Fruit fly (Drosophila melanogaster): ENCODE measurements around the gene Nipsnap.

Nipsnap gene

DNA sequence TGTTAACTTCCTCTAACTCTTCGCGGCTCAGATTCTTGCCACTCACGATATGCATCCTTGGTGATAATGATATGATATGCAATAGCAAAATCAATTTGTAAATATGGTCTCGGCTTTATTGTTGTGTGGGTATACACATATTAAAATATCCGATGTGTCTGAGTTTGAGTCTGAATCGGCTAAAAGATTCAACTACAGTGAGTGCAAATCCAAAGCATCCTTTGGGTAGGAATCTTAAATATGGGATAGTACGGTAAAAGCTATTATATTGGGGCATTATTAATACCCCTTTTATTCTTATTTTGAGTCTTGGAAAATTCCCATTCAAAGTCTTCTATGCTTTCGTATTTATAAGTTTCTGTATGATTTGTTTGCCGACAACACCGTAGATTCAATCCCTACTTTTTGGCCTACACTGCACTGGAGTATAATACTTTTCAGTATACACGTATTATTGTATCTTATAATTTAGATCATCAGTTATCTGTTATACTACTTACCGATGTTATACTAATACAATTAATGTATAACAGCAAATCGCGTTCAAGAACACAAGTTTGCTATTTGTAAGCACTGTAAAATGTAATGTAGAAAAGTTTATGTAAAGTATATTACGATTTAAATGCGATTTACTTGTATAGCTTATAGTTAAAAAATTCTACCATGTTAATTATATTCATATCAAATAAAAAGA is 10.5 kb downstream of the Nipsnap start, which contains the start of gene CG12395:
CG12395 (minus strand) TSS at position 179 of the 694 bp plus-strand sequence.
- no peak for TF ChIP-seq CG8478 (optimal IDR thresholded peaks at IDR 0.05)
- TF ChIP-seq EcR (GFP tag; optimal IDR thresholded peaks at IDR 0.05), result no peak
- no peak for TF ChIP-seq Dll (optimal IDR thresholded peaks at IDR 0.05)
- TF ChIP-seq pan (optimal IDR thresholded peaks at IDR 0.05), result no peak
- TF ChIP-seq psq (optimal IDR thresholded peaks at IDR 0.05), result no peak
- TF ChIP-seq usp (GFP tag; optimal IDR thresholded peaks at IDR 0.05), result no peak
